Worm (Caenorhabditis elegans) whole organism, mixed stage, embryonic: Measurements from ENCODE around the gene F58F6.6.

Experiments used
- M03D4.4 ChIP-seq: sonication (generic microtip); optimal IDR thresholded peaks from 2 replicates; lab custom pipeline; 2017; ENCODE audit warnings: mild to moderate bottlenecking, missing genetic modification characterization, missing compliant biosample characterization
- bed-3 ChIP-seq: fragments of 200-800 bp; sonication (Bioruptor generic); optimal IDR thresholded peaks from 3 replicates; lab custom pipeline; 2018; ENCODE audit warnings: mild to moderate bottlenecking, missing genetic modification characterization, moderate library complexity, missing compliant biosample characterization
- blmp-1 ChIP-seq: fragments of 150-350 bp; optimal IDR thresholded peaks from 2 replicates; lab custom pipeline; 2014; ENCODE audit warnings: missing biosample characterization, missing genetic modification characterization
- ceh-43 ChIP-seq: fragments of 200-800 bp; sonication (Bioruptor generic); optimal IDR thresholded peaks from 2 replicates; lab custom pipeline; 2018; ENCODE audit warnings: mild to moderate bottlenecking, missing genetic modification characterization, moderate library complexity, missing compliant biosample characterization
- ceh-83 ChIP-seq: fragments of 200-800 bp; sonication (Bioruptor generic); optimal IDR thresholded peaks from 2 replicates; lab custom pipeline; 2018; ENCODE audit warnings: mild to moderate bottlenecking, missing genetic modification characterization, missing compliant biosample characterization
- ces-1 ChIP-seq: fragments of 150-350 bp; optimal IDR thresholded peaks from 2 replicates; lab custom pipeline; 2014; ENCODE audit warnings: missing biosample characterization, missing genetic modification reagents, missing genetic modification characterization
- cnd-1 ChIP-seq: fragments of 200-800 bp; sonication (Bioruptor generic); optimal IDR thresholded peaks from 2 replicates; lab custom pipeline; 2018; ENCODE audit warnings: mild to moderate bottlenecking, missing genetic modification characterization, missing compliant biosample characterization
- drap-1 ChIP-seq: fragments of 200-800 bp; sonication (Bioruptor generic); optimal IDR thresholded peaks from 3 replicates; lab custom pipeline; 2018; ENCODE audit warnings: mild to moderate bottlenecking, missing genetic modification characterization, missing compliant biosample characterization
- elt-1 ChIP-seq: sonication (generic microtip); optimal IDR thresholded peaks from 2 replicates; lab custom pipeline; 2017; ENCODE audit warnings: missing genetic modification characterization, mild to moderate bottlenecking, missing compliant biosample characterization, antibody characterized with exemption, moderate library complexity, borderline replicate concordance; ENCODE audit not compliant: insufficient read depth
- elt-3 ChIP-seq: fragments of 150-350 bp; optimal IDR thresholded peaks from 2 replicates; lab custom pipeline; 2014; ENCODE audit warnings: missing biosample characterization, missing genetic modification characterization
- flh-1 ChIP-seq: fragments of 200-800 bp; sonication (Bioruptor generic); optimal IDR thresholded peaks from 2 replicates; lab custom pipeline; 2018; ENCODE audit warnings: mild to moderate bottlenecking, missing genetic modification characterization, moderate library complexity, missing compliant biosample characterization
- ham-2 ChIP-seq: fragments of 200-800 bp; sonication (Bioruptor generic); optimal IDR thresholded peaks from 2 replicates; lab custom pipeline; 2018; ENCODE audit warnings: mild to moderate bottlenecking, missing genetic modification characterization, missing compliant biosample characterization
- hlh-1 ChIP-seq: fragments of 150-350 bp; optimal IDR thresholded peaks from 2 replicates; lab custom pipeline; 2014; ENCODE audit warnings: missing biosample characterization, missing genetic modification reagents, missing genetic modification characterization
- lin-13 ChIP-seq: fragments of 150-350 bp; optimal IDR thresholded peaks from 2 replicates; lab custom pipeline; 2014; ENCODE audit warnings: missing biosample characterization, missing genetic modification characterization
- lin-32 ChIP-seq: fragments of 200-800 bp; sonication (Bioruptor generic); optimal IDR thresholded peaks from 2 replicates; lab custom pipeline; 2018; ENCODE audit warnings: mild to moderate bottlenecking, missing genetic modification characterization, missing compliant biosample characterization
- lsy-2 ChIP-seq: fragments of 150-350 bp; optimal IDR thresholded peaks from 2 replicates; lab custom pipeline; 2014; ENCODE audit warnings: missing biosample characterization, missing genetic modification characterization
- mab-5 ChIP-seq: fragments of 150-350 bp; optimal IDR thresholded peaks from 2 replicates; lab custom pipeline; 2014; ENCODE audit warnings: missing biosample characterization, missing genetic modification characterization
- mep-1 ChIP-seq: fragments of 150-350 bp; optimal IDR thresholded peaks from 2 replicates; lab custom pipeline; 2017; ENCODE audit warnings: missing biosample characterization, missing genetic modification reagents, missing genetic modification characterization, inconsistent platforms
- mls-2 ChIP-seq: sonication (generic microtip); optimal IDR thresholded peaks from 2 replicates; lab custom pipeline; 2016; ENCODE audit warnings: mild to moderate bottlenecking, missing genetic modification characterization, moderate library complexity, missing compliant biosample characterization
- nhr-12 ChIP-seq: fragments of 150-350 bp; optimal IDR thresholded peaks from 2 replicates; lab custom pipeline; 2014; ENCODE audit warnings: missing biosample characterization, missing genetic modification characterization
- nhr-2 ChIP-seq: fragments of 150-350 bp; optimal IDR thresholded peaks from 2 replicates; lab custom pipeline; 2014; ENCODE audit warnings: missing biosample characterization, missing genetic modification characterization
- nhr-237 ChIP-seq: fragments of 150-350 bp; optimal IDR thresholded peaks from 2 replicates; lab custom pipeline; 2014; ENCODE audit warnings: missing biosample characterization, missing genetic modification characterization
- nhr-28 ChIP-seq: fragments of 150-350 bp; optimal IDR thresholded peaks from 2 replicates; lab custom pipeline; 2014; ENCODE audit warnings: missing biosample characterization, missing genetic modification characterization
- nhr-76 ChIP-seq: sonication (generic microtip); optimal IDR thresholded peaks from 2 replicates; lab custom pipeline; 2017; ENCODE audit warnings: missing biosample characterization, missing genetic modification characterization
- sem-2 ChIP-seq: fragments of 200-800 bp; sonication (Bioruptor generic); optimal IDR thresholded peaks from 2 replicates; lab custom pipeline; 2018; ENCODE audit warnings: mild to moderate bottlenecking, missing genetic modification characterization, missing compliant biosample characterization
- snpc-4 ChIP-seq: fragments of 150-350 bp; optimal IDR thresholded peaks from 2 replicates; lab custom pipeline; 2014; ENCODE audit warnings: missing biosample characterization, missing genetic modification characterization
- sptf-1 ChIP-seq: sonication (generic microtip); optimal IDR thresholded peaks from 2 replicates; lab custom pipeline; 2017; ENCODE audit warnings: mild to moderate bottlenecking, missing genetic modification characterization, moderate library complexity, missing compliant biosample characterization
- tbx-8 ChIP-seq: fragments of 200-800 bp; sonication (Bioruptor generic); optimal IDR thresholded peaks from 2 replicates; lab custom pipeline; 2018; ENCODE audit warnings: mild to moderate bottlenecking, missing genetic modification characterization, moderate library complexity, missing compliant biosample characterization
- unc-120 ChIP-seq: sonication (generic microtip); optimal IDR thresholded peaks from 2 replicates; lab custom pipeline; 2017; ENCODE audit warnings: missing genetic modification characterization, missing compliant biosample characterization; ENCODE audit not compliant: poor library complexity, severe bottlenecking
- unc-39 ChIP-seq: fragments of 150-350 bp; optimal IDR thresholded peaks from 2 replicates; lab custom pipeline; 2014; ENCODE audit warnings: missing biosample characterization, missing genetic modification characterization
- unc-62 ChIP-seq: fragments of 150-350 bp; optimal IDR thresholded peaks from 2 replicates; lab custom pipeline; 2014; ENCODE audit warnings: missing biosample characterization, missing genetic modification reagents, missing genetic modification characterization
- zip-8 ChIP-seq: fragments of 150-350 bp; optimal IDR thresholded peaks from 2 replicates; lab custom pipeline; 2014; ENCODE audit warnings: missing biosample characterization, missing genetic modification characterization
- ztf-11 ChIP-seq: fragments of 150-350 bp; optimal IDR thresholded peaks from 2 replicates; lab custom pipeline; 2014; ENCODE audit warnings: missing biosample characterization, missing genetic modification characterization

F58F6.6 gene

DNA sequence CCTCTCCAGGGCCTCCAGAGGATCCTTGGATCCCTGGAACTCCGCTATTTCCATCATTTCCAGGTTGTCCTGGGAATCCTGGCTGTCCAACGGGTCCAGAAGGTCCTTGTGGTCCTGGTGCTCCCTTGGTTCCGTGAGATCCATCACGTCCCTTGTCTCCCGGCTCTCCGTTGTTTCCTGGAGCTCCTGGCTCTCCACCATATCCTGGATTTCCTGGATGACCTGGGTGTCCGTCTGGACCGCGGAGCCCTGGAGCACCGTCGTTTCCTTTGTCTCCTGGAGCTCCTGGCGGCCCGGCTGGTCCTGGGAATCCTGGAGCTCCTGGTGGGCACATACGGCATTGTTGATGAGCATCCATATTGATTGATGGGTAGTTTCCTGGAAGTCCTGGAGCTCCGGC, 12.9 kb downstream of the F58F6.6 start:
- TF ChIP-seq nhr-237 (tag; lab: Kevin White, UChicago) (no peak), lin-13 (tag; lab: Kevin White, UChicago) (no peak), ceh-83 (GFP tag; lab: Kevin White, UChicago) (no peak), lsy-2 (tag; lab: Kevin White, UChicago) (no peak), ztf-11 (no peak), mls-2 (no peak), ceh-43 (GFP tag; lab: Kevin White, UChicago) (no peak), cnd-1 (tag; lab: Kevin White, UChicago) (no peak), blmp-1 (no peak), mep-1 (tag; lab: Kevin White, UChicago) (no peak), nhr-12 (tag; lab: Kevin White, UChicago) (no peak), hlh-1 (tag; lab: Kevin White, UChicago) (no peak), unc-39 (tag; lab: Kevin White, UChicago) (no peak), drap-1 (no peak), zip-8 (tag; lab: Kevin White, UChicago) (no peak), nhr-2 (tag; lab: Kevin White, UChicago) (no peak), flh-1 (GFP tag; lab: Kevin White, UChicago) (no peak), elt-1 (tag; lab: Kevin White, UChicago) (no peak), nhr-28 (tag; lab: Kevin White, UChicago) (no peak)

DNA sequence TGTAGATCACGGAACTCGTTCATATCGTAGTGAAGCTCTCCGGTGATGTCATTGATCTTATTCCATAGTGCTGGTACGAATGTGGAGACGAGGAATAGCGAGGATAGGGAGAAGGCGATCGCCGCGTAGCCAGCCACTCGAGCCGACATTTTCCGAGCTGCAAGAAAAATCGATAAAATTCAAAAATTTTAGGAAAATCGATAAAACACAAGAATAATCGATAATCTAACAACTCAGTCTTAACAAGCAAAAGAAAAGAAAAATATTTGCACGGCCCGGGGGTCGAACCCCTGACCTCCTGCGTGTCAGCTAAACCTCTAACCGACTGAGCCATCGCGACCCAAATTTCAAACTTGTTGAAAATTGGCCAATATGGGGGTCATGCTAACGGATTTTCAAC, 14.3 kb downstream of the F58F6.6 start, which contains the start of gene col-104:
Gene col-104 (minus strand): TSS at position 159 of the 400 bp plus-strand sequence.
- TF ChIP-seq drap-1: no peak
- TF ChIP-seq cnd-1 (tag; lab: Kevin White, UChicago): no peak
- no peak for TF ChIP-seq unc-120 (tag; lab: Kevin White, UChicago)
- TF ChIP-seq lsy-2 (tag; lab: Kevin White, UChicago): no peak
- TF ChIP-seq nhr-76 (tag; lab: Kevin White, UChicago): no peak
- no peak for TF ChIP-seq unc-62
- TF ChIP-seq nhr-237 (tag; lab: Kevin White, UChicago): no peak
- no peak for TF ChIP-seq unc-39 (tag; lab: Kevin White, UChicago)
- no peak for TF ChIP-seq mab-5
- TF ChIP-seq ham-2 (GFP tag; lab: Kevin White, UChicago): no peak
- TF ChIP-seq elt-3 (tag; lab: Kevin White, UChicago): no peak
- no peak for TF ChIP-seq blmp-1
- no peak for TF ChIP-seq elt-1 (tag; lab: Kevin White, UChicago)
- no peak for TF ChIP-seq ceh-43 (GFP tag; lab: Kevin White, UChicago)
- TF ChIP-seq nhr-2 (tag; lab: Kevin White, UChicago): no peak
- TF ChIP-seq, all 35 proteins: peak for 0

DNA sequence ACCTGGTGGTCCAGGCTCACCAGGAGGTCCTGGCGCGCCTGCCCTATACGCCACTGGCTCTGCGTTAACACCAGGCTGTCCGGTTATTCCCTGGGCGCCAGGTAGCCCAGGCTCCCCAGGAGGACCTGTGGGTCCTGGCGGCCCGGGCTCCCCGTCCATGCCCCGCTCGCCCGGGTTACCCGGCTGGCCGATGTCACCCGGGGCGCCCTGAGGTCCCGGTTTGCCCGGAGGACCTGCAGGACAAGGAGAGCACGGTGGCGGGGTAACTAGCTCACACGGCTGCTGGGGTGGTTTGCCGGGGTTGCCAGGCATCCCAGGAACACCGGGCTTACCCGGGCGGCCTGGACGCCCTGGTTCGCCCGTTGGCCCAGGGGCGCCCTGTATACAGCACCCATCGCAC, 17.2 kb downstream of the F58F6.6 start:
- TF ChIP-seq ceh-83 (GFP tag; lab: Kevin White, UChicago): peak; percentile 59
- no peak for TF ChIP-seq snpc-4
- TF ChIP-seq sptf-1 (tag; lab: Kevin White, UChicago): peak; percentile 46

DNA sequence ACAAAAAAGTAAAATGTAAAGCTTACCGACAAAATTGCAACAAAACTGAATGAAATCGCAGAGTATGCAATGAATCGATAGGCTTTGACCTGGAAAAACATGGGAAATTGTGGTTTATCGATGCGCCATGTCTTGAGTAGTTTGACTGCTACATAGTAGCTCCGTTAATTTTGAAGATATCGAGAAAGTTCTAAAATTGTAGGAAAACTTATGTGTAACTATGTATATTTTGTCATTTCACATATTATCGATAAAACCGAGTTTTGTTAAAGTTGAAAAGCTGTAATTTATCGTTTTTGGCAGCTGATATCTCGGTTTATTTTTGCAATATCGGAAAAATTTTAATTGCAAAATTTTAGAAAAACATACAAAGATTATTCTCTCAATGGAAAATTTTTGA, 18.2 kb downstream of the F58F6.6 start, which contains the start of gene col-105:
Gene col-105 (minus strand): TSS at position 101 of the 400 bp plus-strand sequence.
- no peak for TF ChIP-seq lin-32 (GFP tag; lab: Kevin White, UChicago)
- no peak for TF ChIP-seq tbx-8 (GFP tag; lab: Kevin White, UChicago)
- TF ChIP-seq ceh-43 (GFP tag; lab: Kevin White, UChicago): no peak
- no peak for TF ChIP-seq elt-1 (tag; lab: Kevin White, UChicago)
- TF ChIP-seq hlh-1 (tag; lab: Kevin White, UChicago): no peak
- TF ChIP-seq zip-8 (tag; lab: Kevin White, UChicago): no peak
- TF ChIP-seq cnd-1 (tag; lab: Kevin White, UChicago): no peak

DNA sequence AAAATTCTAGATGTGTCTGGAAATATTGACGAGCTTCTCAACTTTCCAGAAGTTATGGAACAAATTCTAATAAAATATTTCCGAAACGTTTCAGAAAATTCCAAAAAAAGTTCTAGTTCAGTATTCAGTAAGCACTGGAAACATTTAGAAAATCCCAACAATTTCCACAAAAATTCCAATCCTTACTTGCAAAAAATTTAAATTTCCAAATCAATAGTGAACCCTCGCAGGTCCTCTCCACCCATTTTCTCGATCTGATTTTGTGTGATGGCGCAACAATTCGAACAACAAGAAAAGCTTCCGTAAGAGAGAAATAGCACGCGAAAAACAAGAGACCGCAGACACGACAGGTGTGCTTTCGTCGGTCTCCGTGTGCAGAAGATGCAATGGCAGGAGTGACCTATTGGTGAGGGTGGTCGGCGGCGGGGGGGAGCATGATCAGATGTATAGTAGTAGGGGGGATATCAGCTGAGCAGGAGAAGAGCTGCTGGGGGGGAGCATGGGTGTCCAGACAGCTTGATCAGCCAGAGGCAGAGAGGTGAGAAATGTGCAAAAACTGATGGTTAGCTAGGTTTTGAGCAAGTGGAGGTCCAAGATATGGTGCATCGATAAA, 20.8 kb downstream of the F58F6.6 start:
- TF ChIP-seq lin-32 (GFP tag; lab: Kevin White, UChicago) (peak; percentile 80), sem-2 (GFP tag; lab: Kevin White, UChicago) (no peak), unc-120 (tag; lab: Kevin White, UChicago) (peak; percentile 21), ces-1 (GFP tag; lab: Kevin White, UChicago) (no peak), hlh-1 (tag; lab: Kevin White, UChicago) (peak; percentile 94), mls-2 (no peak), bed-3 (GFP tag; lab: Kevin White, UChicago) (no peak), cnd-1 (tag; lab: Kevin White, UChicago) (peak; percentile 44), M03D4.4 (tag; lab: Kevin White, UChicago) (peak; percentile 11)
- TF ChIP-seq, all 35 proteins: peak for 5
